Worm (Caenorhabditis elegans) whole organism, L4 larva: ENCODE data around the gene clec-230.

Source experiments
- R02D3.7 ChIP-seq: fragments of 150-350 bp; sonication (generic microtip); optimal IDR thresholded peaks from 3 replicates; lab custom pipeline; 2014; ENCODE audit warnings: missing biosample characterization, missing genetic modification characterization
- Y105C5A.15 ChIP-seq: fragments of 200-800 bp; sonication (Bioruptor generic); IDR thresholded peaks from 2 replicates; pipeline ENCODE4 v1.3.6; 2022; ENCODE audit warnings: missing genetic modification characterization, missing compliant biosample characterization
- Y48G9A.11 ChIP-seq: fragments of 200-800 bp; sonication (Bioruptor generic); IDR thresholded peaks from 2 replicates; pipeline ENCODE4 v1.3.6; 2022; ENCODE audit warnings: missing genetic modification reagents, missing genetic modification characterization, missing compliant biosample characterization
- Y5F2A.4 ChIP-seq: fragments of 200-800 bp; sonication (Bioruptor generic); optimal IDR thresholded peaks from 2 replicates; lab custom pipeline; 2018; ENCODE audit warnings: mild to moderate bottlenecking, missing genetic modification characterization, missing compliant biosample characterization
- ZK337.2 ChIP-seq: fragments of 200-800 bp; sonication (Bioruptor generic); IDR thresholded peaks from 2 replicates; pipeline ENCODE4 v1.3.6; 2022; ENCODE audit warnings: missing genetic modification reagents, missing genetic modification characterization, missing compliant biosample characterization
- aha-1 ChIP-seq: fragments of 150-350 bp; peaks from one replicate; lab custom pipeline; 2014; ENCODE audit warnings: missing biosample characterization, missing genetic modification characterization
- aly-2 ChIP-seq: sonication (generic microtip); optimal IDR thresholded peaks from 2 replicates; lab custom pipeline; 2018; ENCODE audit warnings: missing biosample characterization, missing genetic modification characterization
- cey-2 ChIP-seq: sonication (generic microtip); optimal IDR thresholded peaks from 3 replicates; lab custom pipeline; 2017; ENCODE audit warnings: missing genetic modification characterization, mild to moderate bottlenecking, missing compliant biosample characterization, antibody characterized with exemption, borderline replicate concordance; ENCODE audit not compliant: insufficient read depth
- daf-12 ChIP-seq: fragments of 150-350 bp; optimal IDR thresholded peaks from 2 replicates; lab custom pipeline; 2014; ENCODE audit warnings: missing biosample characterization, missing genetic modification reagents, missing genetic modification characterization
- daf-16 ChIP-seq, 3 experiments: sonication (generic microtip); optimal IDR thresholded peaks; 2 replicates each; lab custom pipeline; 2016 to 2017; ENCODE audit warnings: missing genetic modification characterization in 3 of 3, missing genetic modification reagents in 3 of 3, mild to moderate bottlenecking in 2 of 3, missing compliant biosample characterization in 2 of 3, missing biosample characterization in 1 of 3, moderate library complexity in 1 of 3
- dmd-8 ChIP-seq: fragments of 200-800 bp; sonication (Bioruptor generic); IDR thresholded peaks from 2 replicates; pipeline ENCODE4 v1.3.6; 2022; ENCODE audit warnings: missing genetic modification characterization, missing compliant biosample characterization
- dpl-1 ChIP-seq: fragments of 150-350 bp; optimal IDR thresholded peaks from 2 replicates; lab custom pipeline; 2014; ENCODE audit warnings: missing biosample characterization, missing genetic modification reagents, missing genetic modification characterization
- dve-1 ChIP-seq: sonication (generic microtip); optimal IDR thresholded peaks from 2 replicates; lab custom pipeline; 2017; ENCODE audit warnings: antibody characterized with exemption, mild to moderate bottlenecking, missing genetic modification characterization, missing compliant biosample characterization; ENCODE audit not compliant: insufficient read depth
- fkh-10 ChIP-seq: fragments of 150-350 bp; optimal IDR thresholded peaks from 2 replicates; lab custom pipeline; 2014; ENCODE audit warnings: missing biosample characterization, missing genetic modification reagents, missing genetic modification characterization
- gei-8 ChIP-seq: fragments of 200-800 bp; sonication (Bioruptor generic); optimal IDR thresholded peaks from 2 replicates; lab custom pipeline; 2018; ENCODE audit warnings: mild to moderate bottlenecking, missing genetic modification characterization, missing compliant biosample characterization
- hif-1 ChIP-seq, 2 experiments: sonication (generic microtip); optimal IDR thresholded peaks; 2 replicates each; lab custom pipeline; 2016 to 2017; ENCODE audit warnings: missing compliant biosample characterization in 2 of 2, missing genetic modification characterization in 2 of 2, missing genetic modification reagents in 2 of 2, missing genotype in 2 of 2, mild to moderate bottlenecking in 1 of 2
- jun-1 ChIP-seq: fragments of 150-350 bp; optimal IDR thresholded peaks from 2 replicates; lab custom pipeline; 2014; ENCODE audit warnings: missing biosample characterization, missing genetic modification reagents, missing genetic modification characterization
- lin-1 ChIP-seq: fragments of 200-800 bp; sonication (Bioruptor generic); IDR thresholded peaks from 2 replicates; pipeline ENCODE4 v1.3.6; 2022; ENCODE audit warnings: missing genetic modification reagents, missing genetic modification characterization, missing compliant biosample characterization
- lin-13 ChIP-seq: fragments of 150-350 bp; optimal IDR thresholded peaks from 2 replicates; lab custom pipeline; 2014; ENCODE audit warnings: missing biosample characterization, missing genetic modification reagents, missing genetic modification characterization
- lin-38 ChIP-seq: fragments of 200-800 bp; sonication (Bioruptor generic); IDR thresholded peaks from 2 replicates; pipeline ENCODE4 v1.3.6; 2022; ENCODE audit warnings: missing genetic modification reagents, missing genetic modification characterization, missing compliant biosample characterization
- lir-3 ChIP-seq: sonication (generic microtip); optimal IDR thresholded peaks from 2 replicates; lab custom pipeline; 2016; ENCODE audit warnings: mild to moderate bottlenecking, missing genetic modification characterization, missing compliant biosample characterization
- lsy-2 ChIP-seq, 2 experiments: fragments of 150-350 bp in 1 of 2; sonication (generic microtip) in 1 of 2; optimal IDR thresholded peaks; 2 replicates each; lab custom pipeline; 2014 to 2017; ENCODE audit warnings: missing biosample characterization in 2 of 2, missing genetic modification characterization in 2 of 2
- madf-5 ChIP-seq, 2 experiments: fragments of 200-800 bp; sonication (Bioruptor generic); IDR thresholded peaks; 2 replicates each; pipeline ENCODE4 v1.3.6; 2022; ENCODE audit warnings: missing compliant biosample characterization in 2 of 2, missing genetic modification characterization in 2 of 2
- mdl-1 ChIP-seq, 2 experiments: fragments of 150-350 bp in 1 of 2; sonication (generic microtip) in 1 of 2; optimal IDR thresholded peaks; 2 replicates each; lab custom pipeline; 2014 to 2017; ENCODE audit warnings: missing biosample characterization in 2 of 2, missing genetic modification characterization in 2 of 2
- mdt-29 ChIP-seq: fragments of 200-800 bp; sonication (Bioruptor generic); IDR thresholded peaks from 2 replicates; pipeline ENCODE4 v1.3.6; 2022; ENCODE audit warnings: missing genetic modification reagents, missing genetic modification characterization, missing compliant biosample characterization
- mep-1 ChIP-seq: fragments of 150-350 bp; sonication (generic microtip); optimal IDR thresholded peaks from 3 replicates; lab custom pipeline; 2014; ENCODE audit warnings: missing biosample characterization, missing genetic modification characterization
- mxl-3 ChIP-seq: fragments of 200-800 bp; sonication (Bioruptor generic); optimal IDR thresholded peaks from 2 replicates; lab custom pipeline; 2018; ENCODE audit warnings: mild to moderate bottlenecking, missing genetic modification characterization, missing compliant biosample characterization
- nhr-102 ChIP-seq: sonication (generic microtip); optimal IDR thresholded peaks from 2 replicates; lab custom pipeline; 2016; ENCODE audit warnings: mild to moderate bottlenecking, missing genetic modification characterization, moderate library complexity, missing compliant biosample characterization
- nhr-111 ChIP-seq: fragments of 200-800 bp; sonication (Bioruptor generic); optimal IDR thresholded peaks from 2 replicates; lab custom pipeline; 2018; ENCODE audit warnings: mild to moderate bottlenecking, missing genetic modification characterization, missing compliant biosample characterization
- nhr-237 ChIP-seq: sonication (generic microtip); optimal IDR thresholded peaks from 2 replicates; lab custom pipeline; 2017; ENCODE audit warnings: missing biosample characterization, missing genetic modification characterization
- nhr-25 ChIP-seq: sonication (generic microtip); optimal IDR thresholded peaks from 2 replicates; lab custom pipeline; 2017; ENCODE audit warnings: missing genetic modification characterization, mild to moderate bottlenecking, missing compliant biosample characterization, antibody characterized with exemption, moderate library complexity, borderline replicate concordance; ENCODE audit not compliant: insufficient read depth
- nhr-28 ChIP-seq: fragments of 150-350 bp; optimal IDR thresholded peaks from 2 replicates; lab custom pipeline; 2014; ENCODE audit warnings: missing biosample characterization, missing genetic modification characterization
- nhr-41 ChIP-seq: fragments of 200-800 bp; sonication (Bioruptor generic); IDR thresholded peaks from 2 replicates; pipeline ENCODE4 v1.3.6; 2022; ENCODE audit warnings: missing genetic modification reagents, missing genetic modification characterization, missing compliant biosample characterization
- nhr-42 ChIP-seq: fragments of 200-800 bp; sonication (Bioruptor generic); IDR thresholded peaks from 2 replicates; pipeline ENCODE4 v1.3.6; 2022; ENCODE audit warnings: missing genetic modification characterization, missing compliant biosample characterization
- nhr-48 ChIP-seq: sonication (generic microtip); optimal IDR thresholded peaks from 2 replicates; lab custom pipeline; 2016; ENCODE audit warnings: mild to moderate bottlenecking, missing genetic modification characterization, missing compliant biosample characterization
- nhr-76 ChIP-seq: fragments of 150-350 bp; optimal IDR thresholded peaks from 2 replicates; lab custom pipeline; 2014; ENCODE audit warnings: missing biosample characterization, missing genetic modification characterization
- nhr-77 ChIP-seq: fragments of 150-350 bp; optimal IDR thresholded peaks from 2 replicates; lab custom pipeline; 2014; ENCODE audit warnings: missing biosample characterization, missing genetic modification characterization
- pha-4 ChIP-seq, 2 experiments: fragments of 150-350 bp in 1 of 2; fragments of 200-800 bp in 1 of 2; sonication (Bioruptor generic) in 1 of 2; IDR thresholded peaks in 1 of 2; optimal IDR thresholded peaks in 1 of 2; 2 replicates each; pipeline versions ENCODE4 v1.3.6 to Lab custom; 2014 to 2022; ENCODE audit warnings: missing genetic modification characterization in 2 of 2, missing genetic modification reagents in 2 of 2, missing biosample characterization in 1 of 2, missing compliant biosample characterization in 1 of 2
- pqm-1 ChIP-seq: sonication (generic microtip); optimal IDR thresholded peaks from 2 replicates; lab custom pipeline; 2017; ENCODE audit warnings: missing biosample characterization, missing genetic modification characterization
- unc-39 ChIP-seq: sonication (generic microtip); optimal IDR thresholded peaks from 2 replicates; lab custom pipeline; 2017; ENCODE audit warnings: missing biosample characterization, missing genetic modification characterization
- zip-2 ChIP-seq: fragments of 150-350 bp; optimal IDR thresholded peaks from 2 replicates; lab custom pipeline; 2014; ENCODE audit warnings: missing biosample characterization, missing genetic modification characterization
- ztf-11 ChIP-seq: fragments of 150-350 bp; optimal IDR thresholded peaks from 2 replicates; lab custom pipeline; 2014; ENCODE audit warnings: missing biosample characterization, missing genetic modification characterization
- ztf-7 ChIP-seq: fragments of 150-350 bp; optimal IDR thresholded peaks from 2 replicates; lab custom pipeline; 2014; ENCODE audit warnings: missing biosample characterization, missing genetic modification characterization

The clec-230 gene

ce11 chrV:15354648-15355047 is 5.7 kb upstream of the clec-230 start, which contains the start of gene C29F3.7 (continued):
- TF ChIP-seq daf-16 (GFP tag; optimal IDR thresholded peaks at IDR 0.05; lab: Kevin White, UChicago) (no peak), daf-16 (tag; optimal IDR thresholded peaks at IDR 0.05; lab: Kevin White, UChicago) (peak; percentile 96), zip-2 (tag; lab: Kevin White, UChicago) (no peak), pha-4 (GFP tag; IDR thresholded peaks at IDR 0.05; lab: Robert Waterston, UW) (no peak), pha-4 (tag; optimal IDR thresholded peaks at IDR 0.05; lab: Kevin White, UChicago) (no peak), ztf-11 (tag; lab: Kevin White, UChicago) (no peak), lin-1 (GFP tag; lab: Robert Waterston, UW) (no peak; the same call in 1 of the 2 replicates), nhr-76 (tag; lab: Kevin White, UChicago) (no peak), hif-1 (tag; optimal IDR thresholded peaks at IDR 0.05; lab: Kevin White, UChicago) (peak in 1 of 2 experiments; percentile 58), aha-1 (tag; lab: Kevin White, UChicago) (no peak), nhr-102 (tag; lab: Kevin White, UChicago) (no peak), gei-8 (GFP tag; lab: Kevin White, UChicago) (no peak), dve-1 (peak; percentile 95), fkh-10 (GFP tag; lab: Kevin White, UChicago) (no peak), nhr-41 (GFP tag; lab: Robert Waterston, UW) (no peak), nhr-48 (tag; lab: Kevin White, UChicago) (peak; percentile 91), Y48G9A.11 (GFP tag; lab: Robert Waterston, UW) (no peak), mep-1 (no peak), R02D3.7 (tag; lab: Kevin White, UChicago) (no peak), mdt-29 (no peak), lsy-2 (tag; optimal IDR thresholded peaks at IDR 0.05; lab: Kevin White, UChicago) (no peak), Y105C5A.15 (no peak), ZK337.2 (GFP tag; lab: Robert Waterston, UW) (no peak), mdl-1 (tag; optimal IDR thresholded peaks at IDR 0.05; lab: Kevin White, UChicago) (peak in 1 of 2 experiments; percentile 77), lin-38 (GFP tag; lab: Robert Waterston, UW) (no peak), lin-13 (GFP tag; lab: Kevin White, UChicago) (no peak), jun-1 (no peak), cey-2 (tag; lab: Kevin White, UChicago) (no peak), aly-2 (tag; lab: Kevin White, UChicago) (no peak), ztf-7 (tag; lab: Kevin White, UChicago) (peak; percentile 77), dmd-8 (GFP tag; lab: Robert Waterston, UW) (no peak), nhr-25 (no peak), lir-3 (tag; lab: Kevin White, UChicago) (no peak), pqm-1 (tag; lab: Kevin White, UChicago) (peak; percentile 72), daf-12 (tag; lab: Kevin White, UChicago) (no peak), unc-39 (tag; lab: Kevin White, UChicago) (no peak), Y5F2A.4 (no peak), nhr-77 (peak; percentile 86), nhr-111 (GFP tag; lab: Kevin White, UChicago) (no peak), nhr-237 (tag; lab: Kevin White, UChicago) (no peak), madf-5 (GFP tag; IDR thresholded peaks at IDR 0.05; lab: Robert Waterston, UW) (no peak), nhr-42 (GFP tag; lab: Robert Waterston, UW) (no peak), dpl-1 (no peak), mxl-3 (GFP tag; lab: Kevin White, UChicago) (no peak), nhr-28 (tag; lab: Kevin White, UChicago) (peak; percentile 98)
